Fruit fly (Drosophila melanogaster): ENCODE data around the gene CG10376.

Gene CG10376

DNA sequence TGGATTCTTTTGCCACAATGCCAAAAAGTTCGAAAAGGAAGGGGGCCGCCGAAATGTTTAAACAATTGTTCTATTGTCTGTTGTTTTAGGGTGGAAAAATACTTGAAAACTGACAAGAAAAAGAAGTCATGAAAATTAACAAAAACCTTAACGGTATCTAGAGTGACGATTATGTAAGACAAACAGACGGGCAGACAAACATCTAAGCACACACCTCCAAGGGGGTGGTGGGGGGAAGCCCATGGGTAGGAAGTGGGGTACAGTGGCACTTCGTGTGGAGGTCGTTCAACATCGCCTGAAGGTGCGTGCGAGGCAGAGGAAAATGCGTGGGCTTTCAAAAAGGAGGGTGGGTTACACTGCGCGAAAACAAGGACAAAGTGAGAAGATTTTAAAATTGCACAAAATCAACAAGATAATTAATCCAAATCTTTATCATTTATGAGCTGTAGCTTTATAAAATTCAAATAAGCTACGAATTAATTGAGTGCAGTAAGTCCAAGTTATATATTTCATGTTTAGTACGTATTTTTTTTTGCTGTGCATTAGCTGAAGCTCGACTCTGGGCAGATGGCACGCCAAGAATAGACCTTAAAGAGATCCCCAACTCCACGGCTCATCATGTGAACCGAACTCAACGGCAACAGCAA is 14.6 kb upstream of the CG10376 start:
- no peak for TF ChIP-seq CG17801 (GFP tag; optimal IDR thresholded peaks at IDR 0.05; ENCODE audit: partially characterized antibody)

DNA sequence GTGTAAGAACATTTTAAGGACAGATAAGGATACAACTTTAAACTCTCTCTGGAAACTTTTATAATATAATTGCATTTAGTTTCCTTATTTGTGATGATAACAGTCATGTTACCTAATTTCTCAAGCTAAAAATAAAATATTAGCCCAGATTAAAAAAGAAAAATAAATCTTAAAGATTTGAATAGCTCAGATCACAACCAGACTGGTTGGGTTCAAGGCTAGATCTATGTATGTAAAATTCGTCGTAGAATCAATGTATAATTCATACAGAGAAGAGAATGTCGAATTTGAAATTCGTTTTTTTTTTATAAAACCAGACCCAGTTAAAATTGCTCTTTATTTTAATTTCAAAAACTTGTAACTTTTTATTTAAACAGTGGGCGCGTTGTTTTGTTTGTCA is 11.2 kb upstream of the CG10376 start:
- TF ChIP-seq CG17801 (GFP tag; optimal IDR thresholded peaks at IDR 0.05; ENCODE audit: partially characterized antibody): no peak

DNA sequence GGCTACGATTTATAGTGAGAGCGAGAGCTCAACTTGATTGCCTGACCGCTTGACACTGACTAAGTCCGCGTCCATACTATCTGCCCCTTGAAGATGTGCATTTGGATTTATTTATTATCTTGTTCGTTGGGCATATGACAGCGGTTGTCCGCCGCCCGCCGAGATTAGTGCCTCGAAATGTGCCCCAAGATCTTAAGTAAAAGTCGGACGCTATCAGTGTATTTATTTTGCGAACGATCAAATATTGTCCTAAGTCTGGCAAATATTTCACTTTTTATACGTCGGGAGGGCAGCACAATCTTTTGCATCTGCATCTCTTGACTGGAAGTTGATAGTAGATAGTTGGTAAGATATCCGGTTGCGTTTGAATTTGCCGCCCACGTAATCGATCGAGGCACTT is 10.8 kb upstream of the CG10376 start, which contains the start of gene Irk3:
Irk3 (minus strand) TSS at position 63 of the 400 bp plus-strand sequence.
- TF ChIP-seq CG17801 (GFP tag; optimal IDR thresholded peaks at IDR 0.05; ENCODE audit: partially characterized antibody): no peak

DNA sequence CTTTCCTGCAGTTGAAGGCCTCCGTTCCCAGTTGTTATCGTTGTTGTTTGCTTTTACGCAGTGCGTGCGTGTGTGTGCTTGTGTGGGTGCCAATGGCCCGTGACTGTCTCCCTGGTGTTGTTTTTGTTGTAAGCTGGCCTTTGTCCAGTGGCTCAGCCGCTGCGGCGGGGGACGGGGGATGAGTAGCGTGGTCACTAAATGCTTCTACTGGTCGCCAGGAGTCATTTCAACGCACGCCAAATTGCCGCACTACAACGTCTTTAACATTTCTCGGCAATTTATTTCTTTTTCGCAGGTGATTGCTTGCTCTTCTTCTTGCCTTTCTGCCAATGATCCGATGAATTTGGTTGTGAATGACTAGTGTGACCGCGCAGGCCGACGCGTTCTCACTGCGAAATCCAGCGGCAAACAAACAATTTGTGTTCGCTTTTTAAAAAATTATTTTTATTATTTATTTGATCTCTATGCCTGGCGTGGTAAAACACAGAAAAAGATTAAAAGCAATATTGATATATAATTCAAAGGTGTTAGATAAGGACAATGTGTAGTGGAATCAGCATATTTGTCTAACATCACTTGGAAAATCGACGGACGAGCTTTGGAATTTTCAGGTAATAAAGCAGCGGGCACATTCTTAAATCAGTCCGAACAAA is 5.5 kb upstream of the CG10376 start, which contains the start of the genes Faf2 and Grip71:
Faf2 (minus strand) TSS at position 450 of the 653 bp plus-strand sequence.
Grip71 (plus strand) TSS at position 608 of the 653 bp plus-strand sequence.
- peak; percentile 73 for TF ChIP-seq CG17801 (GFP tag; optimal IDR thresholded peaks at IDR 0.05; ENCODE audit: partially characterized antibody)

DNA sequence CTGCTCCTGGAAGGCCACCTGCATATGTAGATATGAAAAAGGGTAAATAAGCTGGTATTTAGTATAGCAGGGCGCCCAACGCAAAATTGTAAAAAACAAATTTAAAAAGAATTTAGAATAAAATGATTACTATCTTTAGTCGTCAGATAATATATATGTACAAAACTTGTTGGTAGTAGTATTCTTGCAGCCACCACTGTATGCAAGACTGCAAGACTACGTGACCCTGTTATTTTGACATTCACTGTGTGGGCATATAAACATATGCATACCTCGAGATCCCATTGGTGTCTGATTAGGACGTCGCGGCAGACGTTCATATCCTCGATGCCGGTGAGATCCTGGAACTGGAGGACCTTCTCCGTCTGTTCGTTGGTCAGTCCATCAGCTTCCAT is 4.9 kb upstream of the CG10376 start:
- no peak for TF ChIP-seq CG17801 (GFP tag; optimal IDR thresholded peaks at IDR 0.05; ENCODE audit: partially characterized antibody)

DNA sequence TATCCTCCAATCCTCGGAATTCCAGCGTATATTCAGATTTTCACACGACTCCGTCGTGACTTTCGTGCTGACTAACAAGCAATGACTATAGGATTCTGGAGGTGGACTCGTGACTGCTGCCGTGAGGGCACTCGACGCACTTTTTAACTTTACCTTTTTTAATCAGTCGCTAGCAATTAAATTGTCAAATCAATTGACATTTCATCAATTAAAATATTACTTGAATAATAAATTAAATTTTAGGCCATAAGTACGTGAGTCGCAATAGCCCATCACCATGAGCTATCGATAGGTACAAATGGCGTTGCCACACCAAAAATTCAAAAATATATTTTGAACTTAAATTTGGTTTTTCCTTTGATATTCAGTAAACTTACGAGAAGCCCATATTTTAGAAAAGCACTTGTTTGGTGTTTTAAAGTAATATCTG is 2.7 kb upstream of the CG10376 start, which contains the start of gene Jwa:
Jwa (minus strand) TSS at position 87 of the 430 bp plus-strand sequence.
- peak; percentile 73 for TF ChIP-seq CG17801 (GFP tag; optimal IDR thresholded peaks at IDR 0.05; ENCODE audit: partially characterized antibody)

DNA sequence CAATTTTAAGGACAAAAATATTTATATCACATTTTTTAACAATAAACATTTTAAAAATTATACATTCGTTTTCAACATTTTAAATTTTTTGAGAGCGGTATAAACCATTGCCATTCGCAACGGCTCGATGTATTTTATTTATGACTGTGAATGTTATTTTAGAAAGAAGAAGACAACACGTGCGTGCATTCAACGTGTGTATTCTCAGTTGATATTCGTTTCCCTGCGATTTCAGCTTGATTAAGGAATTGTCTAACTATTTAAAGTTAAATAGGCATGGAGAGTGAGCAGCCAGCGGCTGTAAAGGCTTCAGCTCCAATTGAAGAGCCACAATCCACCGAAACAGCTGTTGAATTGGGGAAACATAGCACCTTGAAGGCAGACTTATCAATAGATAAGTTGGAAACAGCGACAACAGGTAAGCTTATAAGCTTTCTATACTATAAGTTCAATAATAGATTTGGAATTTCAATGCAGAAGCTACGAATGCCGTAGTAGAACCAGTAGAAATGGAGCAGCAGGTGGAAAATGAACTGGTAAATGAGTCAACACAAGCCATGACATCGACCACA is 4.3 kb downstream of the CG10376 start, which contains the start of gene CG10341:
CG10341 (plus strand) TSS at position 156 of the 572 bp plus-strand sequence.
- TF ChIP-seq CG17801 (GFP tag; optimal IDR thresholded peaks at IDR 0.05; ENCODE audit: partially characterized antibody): peak; percentile 10

DNA sequence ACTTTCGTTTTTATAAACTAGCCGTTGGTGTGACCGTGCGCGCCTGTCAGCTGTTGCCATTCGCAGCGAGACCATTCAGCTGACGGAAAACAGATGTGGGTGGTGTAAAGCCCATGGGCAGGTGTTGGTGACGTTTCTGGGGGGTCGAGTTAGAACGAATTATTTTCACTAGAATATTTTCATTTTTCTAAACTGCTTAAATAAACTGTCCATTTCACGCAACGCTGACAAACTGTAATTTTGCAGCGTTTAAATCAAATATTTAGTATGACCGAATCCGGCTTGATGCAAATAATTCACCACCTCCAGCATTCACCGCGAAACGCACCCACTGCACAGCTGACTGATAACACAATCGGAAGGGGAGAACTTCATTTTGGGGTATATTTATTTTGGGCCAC is 7.5 kb downstream of the CG10376 start, which contains the start of the genes CG10383 and CG10338:
CG10383 (minus strand) TSS at position 199 of the 401 bp plus-strand sequence.
CG10338 (plus strand) TSS at position 261 of the 401 bp plus-strand sequence.
- peak; percentile 68 for TF ChIP-seq CG17801 (GFP tag; optimal IDR thresholded peaks at IDR 0.05; ENCODE audit: partially characterized antibody)

DNA sequence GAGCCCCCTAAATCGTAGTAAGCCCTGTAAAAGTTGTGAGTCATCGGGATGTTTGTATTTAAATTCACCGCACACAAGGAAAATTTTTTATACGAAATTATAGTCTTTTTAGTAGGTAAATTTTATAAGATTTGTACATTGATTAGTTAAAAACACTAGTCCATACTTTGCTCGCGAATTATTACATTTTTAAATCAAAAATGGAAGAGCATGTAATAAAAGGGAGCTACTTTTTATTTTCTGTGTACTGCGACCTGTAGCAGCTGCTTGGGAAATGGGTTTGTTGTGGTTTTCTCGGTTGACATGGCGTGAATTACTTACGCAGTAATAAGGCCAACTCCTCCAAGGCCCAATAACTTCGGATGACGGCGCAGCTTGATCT is 8.2 kb downstream of the CG10376 start:
- no peak for TF ChIP-seq CG17801 (GFP tag; optimal IDR thresholded peaks at IDR 0.05; ENCODE audit: partially characterized antibody)

DNA sequence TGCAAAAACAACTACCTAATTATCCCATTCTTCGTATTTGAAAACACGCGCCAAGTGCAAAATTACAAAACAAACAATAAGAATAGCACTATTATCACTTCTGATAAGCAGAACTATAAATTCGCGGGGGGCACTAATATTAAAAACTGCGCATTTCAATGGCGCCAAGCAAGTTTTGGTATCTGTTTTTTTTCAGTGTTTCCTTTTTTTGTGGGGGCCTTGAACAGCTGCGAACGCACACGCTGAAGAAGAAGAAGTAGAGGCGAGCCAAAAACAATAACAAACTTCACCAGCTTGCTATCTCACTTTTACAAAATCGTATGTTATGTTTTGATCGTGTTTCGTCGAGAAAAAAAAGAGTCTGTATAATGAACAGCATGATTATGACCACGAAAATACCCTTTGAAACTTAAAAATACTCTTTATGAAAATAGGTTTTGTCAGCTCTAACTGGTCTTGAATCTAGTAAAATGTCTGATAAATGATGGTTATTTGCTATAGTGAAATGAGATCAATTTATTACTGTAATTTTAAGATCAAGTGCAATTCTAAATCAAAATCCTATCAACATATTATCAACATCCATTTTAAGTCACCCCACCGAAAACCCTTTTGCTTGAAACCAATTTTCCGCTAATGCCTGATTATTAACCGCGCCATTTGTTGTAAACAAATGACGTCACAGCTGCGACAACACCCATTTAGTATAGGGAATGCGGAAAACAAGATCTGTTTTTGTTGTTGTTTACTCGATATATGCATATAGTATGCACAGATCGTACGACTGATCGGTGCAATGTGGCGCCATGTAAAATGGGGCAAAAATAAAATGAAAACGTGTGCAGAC is 8.8 kb downstream of the CG10376 start:
- peak; percentile 94 for TF ChIP-seq CG17801 (GFP tag; optimal IDR thresholded peaks at IDR 0.05; ENCODE audit: partially characterized antibody)

DNA sequence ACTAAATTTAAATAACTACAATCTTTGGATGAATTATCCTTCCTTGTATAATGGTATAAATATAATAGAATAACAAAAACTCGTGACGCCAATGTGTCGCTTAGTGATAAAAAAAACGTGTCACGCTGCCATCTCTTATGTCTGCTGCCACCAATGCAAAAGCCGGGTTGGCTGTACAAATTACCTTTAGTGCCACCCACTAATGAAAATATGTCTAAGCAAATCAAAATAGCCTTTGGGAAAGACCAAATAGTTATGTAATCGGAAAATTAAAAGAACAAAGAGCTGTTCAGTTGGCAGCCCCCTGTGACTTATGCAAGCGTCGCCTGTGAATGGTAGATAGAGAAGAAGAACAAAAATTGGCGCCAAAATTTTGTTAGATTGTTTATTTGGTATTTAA is 13.5 kb downstream of the CG10376 start, which contains the start of gene CG10336:
CG10336 (plus strand) TSS at position 153 of the 400 bp plus-strand sequence.
- no peak for TF ChIP-seq CG17801 (GFP tag; optimal IDR thresholded peaks at IDR 0.05; ENCODE audit: partially characterized antibody)

DNA sequence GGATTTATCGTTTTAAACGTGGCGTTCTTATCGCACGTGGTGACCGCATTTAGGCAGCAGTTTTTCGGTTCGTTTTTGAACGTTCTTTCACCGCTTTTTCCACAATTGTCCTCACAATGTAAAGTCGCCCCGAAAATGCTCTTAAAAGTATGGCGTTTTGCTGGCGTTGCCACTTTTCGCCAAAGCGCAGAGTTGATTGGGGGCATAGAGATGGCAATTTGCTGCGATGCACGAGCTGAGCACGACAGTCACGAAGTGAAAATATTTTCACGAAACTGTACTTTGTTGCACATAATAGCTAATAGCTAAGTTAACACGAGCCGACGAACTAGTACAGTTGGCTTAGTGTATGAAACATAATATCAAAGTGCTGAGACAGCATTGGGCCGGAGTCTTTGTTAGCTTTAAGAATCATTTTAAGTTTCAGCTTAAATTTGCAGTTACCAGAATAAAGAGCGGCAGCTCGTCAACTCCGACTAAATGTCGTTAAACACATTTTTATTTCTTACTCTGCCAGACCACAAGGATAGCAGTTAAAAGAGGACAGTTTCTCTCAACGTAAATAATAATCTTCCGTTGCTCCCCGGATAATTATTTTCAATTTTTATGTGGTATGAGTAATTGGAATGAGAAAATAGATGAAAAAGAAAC is 14.1 kb downstream of the CG10376 start, which contains the start of gene msl-1:
msl-1 (minus strand) TSS at position 155 of the 651 bp plus-strand sequence.
- TF ChIP-seq CG17801 (GFP tag; optimal IDR thresholded peaks at IDR 0.05; ENCODE audit: partially characterized antibody): peak; percentile 0

DNA sequence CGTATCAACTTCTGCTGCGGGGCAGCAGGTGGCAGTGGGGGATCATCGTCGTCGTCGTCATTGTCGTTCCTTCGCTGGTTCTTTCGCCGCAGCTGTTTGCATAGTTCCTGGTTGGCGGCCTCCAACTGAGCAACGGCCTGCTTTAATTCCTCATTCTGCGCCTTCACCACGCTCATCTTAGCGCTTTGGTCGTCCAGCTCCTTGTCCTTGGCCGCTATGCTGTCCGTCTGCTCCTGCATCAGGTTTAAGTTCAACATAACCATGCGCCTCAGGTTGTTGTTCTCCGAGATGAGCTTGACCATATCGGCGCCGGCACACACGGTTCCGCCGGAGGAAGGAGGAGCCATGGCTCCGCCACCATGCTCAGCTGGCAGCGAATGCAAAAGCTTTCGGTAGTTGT is 15.1 kb downstream of the CG10376 start:
- no peak for TF ChIP-seq CG17801 (GFP tag; optimal IDR thresholded peaks at IDR 0.05; ENCODE audit: partially characterized antibody)

DNA sequence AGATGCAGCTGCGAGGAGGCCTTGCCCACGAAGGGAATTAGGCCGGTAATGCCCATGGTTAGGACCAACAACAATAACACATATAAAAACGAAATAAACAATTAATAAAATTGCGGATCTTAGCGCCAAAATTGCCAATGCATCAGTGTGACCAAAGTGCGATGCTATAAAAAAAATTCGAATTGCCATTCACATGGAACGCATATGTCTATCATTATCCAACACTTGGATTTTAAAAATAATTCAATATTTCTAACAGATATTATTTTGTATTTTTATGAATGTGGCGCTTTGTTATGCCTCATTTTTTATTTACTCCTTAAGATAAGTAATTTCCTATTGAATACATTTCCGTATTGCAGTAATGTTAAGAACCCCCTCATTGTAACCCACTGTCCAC is 21.0 kb downstream of the CG10376 start, which contains the start of gene tos:
tos (minus strand) TSS at position 173 of the 400 bp plus-strand sequence.
- no peak for TF ChIP-seq CG17801 (GFP tag; optimal IDR thresholded peaks at IDR 0.05; ENCODE audit: partially characterized antibody)

All from ovary, adult (tissue).